Worm (Caenorhabditis elegans) whole organism, young adult: ENCODE data around the gene K12B6.4.

ENCODE experiments used
- F49E8.2 ChIP-seq: sonication (generic microtip); optimal IDR thresholded peaks from 3 replicates; lab custom pipeline; 2017; ENCODE audit warnings: missing genetic modification characterization, mild to moderate bottlenecking, missing compliant biosample characterization, antibody characterized with exemption, moderate library complexity; ENCODE audit not compliant: insufficient read depth
- F55B11.4 ChIP-seq: sonication (generic microtip); optimal IDR thresholded peaks from 2 replicates; lab custom pipeline; 2016; ENCODE audit warnings: missing compliant biosample characterization, missing genetic modification characterization, borderline replicate concordance; ENCODE audit not compliant: insufficient read depth
- K11D2.4 ChIP-seq: fragments of 200-800 bp; sonication (Bioruptor generic); IDR thresholded peaks from 2 replicates; pipeline ENCODE4 v1.3.6; 2022; ENCODE audit warnings: missing genetic modification reagents, missing genetic modification characterization, missing compliant biosample characterization
- Y53F4B.3 ChIP-seq: fragments of 200-800 bp; sonication (Bioruptor generic); IDR thresholded peaks from 2 replicates; pipeline ENCODE4 v1.3.6; 2022; ENCODE audit warnings: missing genetic modification reagents, missing genetic modification characterization, missing compliant biosample characterization
- Y95B8A.8 ChIP-seq: fragments of 200-800 bp; sonication (Bioruptor generic); IDR thresholded peaks from 2 replicates; pipeline ENCODE4 v1.3.6; 2022; ENCODE audit warnings: missing genetic modification reagents, missing genetic modification characterization, missing compliant biosample characterization
- akir-1 ChIP-seq: fragments of 200-800 bp; sonication (Bioruptor generic); optimal IDR thresholded peaks from 2 replicates; lab custom pipeline; 2018; ENCODE audit warnings: mild to moderate bottlenecking, missing genetic modification characterization, moderate library complexity, missing compliant biosample characterization
- aptf-2 ChIP-seq: fragments of 200-800 bp; sonication (Bioruptor generic); conservative IDR thresholded peaks from 2 replicates; pipeline ENCODE4 v1.3.6; 2022; ENCODE audit warnings: missing genetic modification reagents, missing genetic modification characterization, missing compliant biosample characterization
- atf-7 ChIP-seq: sonication (generic microtip); optimal IDR thresholded peaks from 2 replicates; lab custom pipeline; 2017; ENCODE audit warnings: mild to moderate bottlenecking, missing genetic modification characterization, missing compliant biosample characterization
- attf-3 ChIP-seq: fragments of 200-800 bp; sonication (Bioruptor generic); conservative IDR thresholded peaks from 2 replicates; pipeline ENCODE4 v1.3.6; 2022; ENCODE audit warnings: missing genetic modification reagents, missing genetic modification characterization, missing compliant biosample characterization
- bed-2 ChIP-seq: fragments of 200-800 bp; sonication (Bioruptor generic); IDR thresholded peaks from 2 replicates; pipeline ENCODE4 v1.3.6; 2022; ENCODE audit warnings: missing genetic modification reagents, missing genetic modification characterization, missing compliant biosample characterization
- cebp-1 ChIP-seq, 2 experiments: fragments of 200-800 bp in 1 of 2; sonication (Bioruptor generic) in 1 of 2; sonication (generic microtip) in 1 of 2; IDR thresholded peaks in 1 of 2; optimal IDR thresholded peaks in 1 of 2; 2 replicates each; pipeline versions ENCODE4 v1.3.6 to Lab custom; 2017 to 2022; ENCODE audit warnings: missing compliant biosample characterization in 2 of 2, missing genetic modification characterization in 2 of 2, mild to moderate bottlenecking in 1 of 2, missing genetic modification reagents in 1 of 2, moderate library complexity in 1 of 2
- cebp-2 ChIP-seq: fragments of 200-800 bp; sonication (Bioruptor generic); IDR thresholded peaks from 2 replicates; pipeline ENCODE4 v1.3.6; 2022; ENCODE audit warnings: missing genetic modification characterization, missing compliant biosample characterization
- ceh-100 ChIP-seq: fragments of 200-800 bp; sonication (Bioruptor generic); IDR thresholded peaks from 2 replicates; pipeline ENCODE4 v1.3.6; 2022; ENCODE audit warnings: missing genetic modification reagents, missing genetic modification characterization, missing compliant biosample characterization
- ceh-91 ChIP-seq: fragments of 200-800 bp; sonication (Bioruptor generic); IDR thresholded peaks from 2 replicates; pipeline ENCODE4 v1.3.6; 2022; ENCODE audit warnings: missing genetic modification reagents, missing genetic modification characterization, missing compliant biosample characterization
- die-1 ChIP-seq: sonication (generic microtip); optimal IDR thresholded peaks from 2 replicates; lab custom pipeline; 2016; ENCODE audit warnings: missing genotype, mild to moderate bottlenecking, missing genetic modification characterization, missing compliant biosample characterization
- dpff-1 ChIP-seq: sonication (generic microtip); optimal IDR thresholded peaks from 2 replicates; lab custom pipeline; 2017; ENCODE audit warnings: mild to moderate bottlenecking, missing genetic modification characterization, missing compliant biosample characterization
- hmg-20 ChIP-seq: fragments of 200-800 bp; sonication (Bioruptor generic); IDR thresholded peaks from 2 replicates; pipeline ENCODE4 v1.3.6; 2022; ENCODE audit warnings: missing genetic modification reagents, missing genetic modification characterization, missing compliant biosample characterization
- hsf-1 ChIP-seq: fragments of 200-800 bp; sonication (Bioruptor generic); IDR thresholded peaks from 2 replicates; pipeline ENCODE4 v1.3.6; 2022; ENCODE audit warnings: missing genetic modification reagents, missing genetic modification characterization, missing compliant biosample characterization
- lag-1 ChIP-seq: fragments of 200-800 bp; sonication (Bioruptor generic); IDR thresholded peaks from 2 replicates; pipeline ENCODE4 v1.3.6; 2022; ENCODE audit warnings: missing genetic modification reagents, missing genetic modification characterization, missing compliant biosample characterization
- lin-35 ChIP-seq, 3 experiments: fragments of 150-350 bp in 2 of 3; sonication (generic microtip) in 1 of 3; optimal IDR thresholded peaks; 2 replicates each; lab custom pipeline; 2014 to 2018; ENCODE audit warnings: missing biosample characterization in 3 of 3, missing genetic modification characterization in 3 of 3, missing genetic modification reagents in 3 of 3
- lin-40 ChIP-seq: sonication (generic microtip); optimal IDR thresholded peaks from 2 replicates; lab custom pipeline; 2016; ENCODE audit warnings: missing genetic modification characterization, mild to moderate bottlenecking, missing compliant biosample characterization, missing genotype, missing genetic modification reagents
- lsy-27 ChIP-seq: sonication (generic microtip); optimal IDR thresholded peaks from 2 replicates; lab custom pipeline; 2017; ENCODE audit warnings: missing genetic modification characterization, mild to moderate bottlenecking, missing compliant biosample characterization, antibody characterized with exemption, missing genotype, borderline replicate concordance; ENCODE audit not compliant: insufficient read depth
- mcd-1 ChIP-seq: fragments of 200-800 bp; sonication (Bioruptor generic); IDR thresholded peaks from 2 replicates; pipeline ENCODE4 v1.3.6; 2022; ENCODE audit warnings: missing genetic modification reagents, missing genetic modification characterization, missing compliant biosample characterization
- rec-8 ChIP-seq, 2 experiments: sonication (generic microtip); optimal IDR thresholded peaks; 2 replicates each; lab custom pipeline; 2016; ENCODE audit warnings: mild to moderate bottlenecking in 2 of 2, missing genetic modification characterization in 2 of 2, missing genetic modification reagents in 2 of 2, missing genotype in 2 of 2, missing biosample characterization in 1 of 2, missing compliant biosample characterization in 1 of 2, moderate library complexity in 1 of 2
- somi-1 ChIP-seq: fragments of 200-800 bp; sonication (Bioruptor generic); optimal IDR thresholded peaks from 2 replicates; lab custom pipeline; 2018; ENCODE audit warnings: mild to moderate bottlenecking, missing genetic modification characterization, missing compliant biosample characterization
- unc-130 ChIP-seq: sonication (generic microtip); optimal IDR thresholded peaks from 2 replicates; lab custom pipeline; 2016; ENCODE audit warnings: missing genetic modification reagents, missing genetic modification characterization, missing compliant biosample characterization
- zim-3 ChIP-seq: sonication (generic microtip); optimal IDR thresholded peaks from 2 replicates; lab custom pipeline; 2017; ENCODE audit warnings: mild to moderate bottlenecking, missing genetic modification characterization, moderate library complexity, missing compliant biosample characterization
- ztf-18 ChIP-seq: sonication (generic microtip); optimal IDR thresholded peaks from 2 replicates; lab custom pipeline; 2016; ENCODE audit warnings: missing genotype, mild to moderate bottlenecking, missing genetic modification characterization, missing compliant biosample characterization
- ztf-22 ChIP-seq: fragments of 200-800 bp; sonication (Bioruptor generic); optimal IDR thresholded peaks from 2 replicates; lab custom pipeline; 2018; ENCODE audit warnings: mild to moderate bottlenecking, missing genetic modification characterization, moderate library complexity, missing compliant biosample characterization
- ztf-28 ChIP-seq: fragments of 200-800 bp; sonication (Bioruptor generic); IDR thresholded peaks from 2 replicates; pipeline ENCODE4 v1.3.6; 2022; ENCODE audit warnings: missing genetic modification reagents, missing genetic modification characterization, missing compliant biosample characterization

The K12B6.4 gene

ce11 chrV:6322749-6323367 lies 41.8 kb upstream of the K12B6.4 start:
- no peak for TF ChIP-seq Y95B8A.8
- TF ChIP-seq cebp-1 (GFP tag; IDR thresholded peaks at IDR 0.05; lab: Robert Waterston, UW): no peak
- TF ChIP-seq cebp-1 (tag; optimal IDR thresholded peaks at IDR 0.05; lab: Kevin White, UChicago): peak; percentile 3

ce11 chrV:6321733-6322198 lies 40.7 kb upstream of the K12B6.4 start, which contains the start of gene T28C12.15:
TSS of gene T28C12.15 (minus strand) at chrV:6321783.
- TF ChIP-seq hsf-1 (GFP tag; lab: Robert Waterston, UW) (0 out of 2 replicates have a peak, but pooled peaks have one; percentile 15), ceh-91 (no peak)

- TF ChIP-seq attf-3 (GFP tag; lab: Robert Waterston, UW): no peak
- TF ChIP-seq mcd-1: no peak
- TF ChIP-seq zim-3 (tag; lab: Kevin White, UChicago): no peak
- TF ChIP-seq dpff-1 (tag; lab: Kevin White, UChicago): no peak
- no peak for TF ChIP-seq K11D2.4
- TF ChIP-seq atf-7 (tag; lab: Kevin White, UChicago): no peak
- no peak for TF ChIP-seq F55B11.4 (tag; lab: Kevin White, UChicago)
- no peak for TF ChIP-seq lin-40 (tag; lab: Kevin White, UChicago)
- TF ChIP-seq somi-1 (GFP tag; lab: Kevin White, UChicago): no peak
- TF ChIP-seq ztf-28 (GFP tag; lab: Robert Waterston, UW): no peak
- no peak for TF ChIP-seq lsy-27 (tag; lab: Kevin White, UChicago)
- TF ChIP-seq F49E8.2: no peak
- TF ChIP-seq aptf-2 (GFP tag; lab: Robert Waterston, UW): no peak
- no peak for TF ChIP-seq Y53F4B.3 (GFP tag; lab: Robert Waterston, UW)
- no peak for TF ChIP-seq ceh-91
- no peak for TF ChIP-seq ceh-100
- no peak for TF ChIP-seq ztf-18
Measured at ce11 chrV:6321280-6321679, 40.2 kb upstream of the K12B6.4 start.

- TF ChIP-seq lag-1 (GFP tag; lab: Robert Waterston, UW) (no peak), cebp-2 (GFP tag; lab: Robert Waterston, UW) (no peak), bed-2 (GFP tag; lab: Robert Waterston, UW) (no peak), die-1 (tag; lab: Kevin White, UChicago) (no peak), akir-1 (GFP tag; lab: Kevin White, UChicago) (no peak), unc-130 (GFP tag; lab: Kevin White, UChicago) (no peak)
Measured at ce11 chrV:6319358-6319757, 38.3 kb upstream of the K12B6.4 start.

ce11 chrV:6317928-6318327 lies 36.9 kb upstream of the K12B6.4 start:
- TF ChIP-seq lin-40 (tag; lab: Kevin White, UChicago) (no peak), hmg-20 (no peak), rec-8 (tag; optimal IDR thresholded peaks at IDR 0.05; lab: Kevin White, UChicago) (no peak), lin-35 (GFP tag; optimal IDR thresholded peaks at IDR 0.05; lab: Kevin White, UChicago) (no peak), ztf-22 (GFP tag; lab: Kevin White, UChicago) (no peak), unc-130 (GFP tag; lab: Kevin White, UChicago) (no peak), mcd-1 (no peak)
